Worm (Caenorhabditis elegans) whole organism, dauer: Measurements from ENCODE around the gene Y56A3A.28.

Experiments
- unc-62 ChIP-seq: sonication (generic microtip); optimal IDR thresholded peaks from 2 replicates; lab custom pipeline; 2017; ENCODE audit warnings: missing biosample characterization, missing genetic modification reagents, missing genetic modification characterization

Y56A3A.28 gene

DNA sequence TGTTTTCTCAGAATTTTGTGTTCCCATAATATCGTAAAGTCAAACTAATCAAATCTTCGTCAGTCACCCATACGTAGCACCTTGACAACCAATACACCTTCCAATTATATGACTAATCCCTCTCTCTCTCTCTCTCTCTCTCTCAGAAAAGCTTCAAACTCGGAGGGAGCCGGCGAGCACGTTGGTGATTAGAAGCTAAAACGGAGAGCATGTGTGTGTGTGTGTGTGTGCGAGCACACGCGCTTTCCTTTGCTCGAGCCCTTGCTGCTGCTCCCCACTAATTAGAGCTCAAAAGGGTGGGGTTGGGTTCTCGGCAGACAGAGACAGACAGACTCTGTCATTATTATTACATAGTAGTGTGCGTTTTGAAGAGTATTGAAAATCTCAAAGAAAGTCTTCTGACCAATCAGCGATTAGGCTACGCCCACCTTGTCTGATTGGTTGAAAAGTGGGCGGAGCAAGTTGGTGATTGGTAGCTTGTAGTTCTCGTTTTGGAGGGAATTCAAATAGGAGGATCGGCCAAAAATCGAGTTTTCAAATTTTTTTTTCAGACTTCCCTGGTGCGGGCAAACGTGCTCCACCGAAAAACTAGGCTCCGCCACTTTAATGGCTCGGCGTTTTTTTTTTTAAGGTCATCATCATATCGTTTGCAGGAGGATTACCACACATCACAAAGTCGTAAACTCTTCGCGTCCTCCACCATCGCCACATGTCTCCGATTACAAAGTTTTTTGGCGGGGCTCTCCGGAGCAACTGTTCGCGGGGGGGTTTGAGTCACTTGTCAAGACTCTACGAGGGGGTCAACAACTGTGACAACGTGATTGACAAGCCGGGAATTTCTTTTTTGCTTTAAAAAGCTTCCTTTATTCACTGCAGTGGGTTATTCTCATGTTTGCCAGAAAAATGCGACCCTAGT is 35.9 kb downstream of the Y56A3A.28 start:
- TF ChIP-seq unc-62, result no peak

DNA sequence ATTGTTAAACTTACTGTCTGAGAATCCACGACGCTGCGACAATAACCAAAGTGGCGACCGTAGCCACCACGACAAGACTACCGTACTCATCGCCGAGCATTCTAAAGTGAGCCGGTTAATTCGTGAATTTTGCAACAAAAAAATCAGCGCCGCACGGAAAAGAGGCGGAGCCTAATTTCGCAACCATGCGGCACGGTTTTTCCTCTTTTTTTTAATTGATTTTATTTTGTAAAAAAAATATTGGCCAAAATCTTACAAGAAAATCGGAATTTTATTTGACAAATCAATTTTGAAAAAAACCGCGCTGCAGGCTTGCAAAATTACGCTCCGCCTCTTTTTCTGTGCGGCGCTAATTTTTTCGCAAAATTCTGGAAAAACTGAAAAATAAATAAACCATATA is 37.6 kb downstream of the Y56A3A.28 start, which contains the start of gene dolk-1:
TSS of gene dolk-1 (minus strand) at position 101 of the 400 bp plus-strand sequence.
- TF ChIP-seq unc-62, result no peak

DNA sequence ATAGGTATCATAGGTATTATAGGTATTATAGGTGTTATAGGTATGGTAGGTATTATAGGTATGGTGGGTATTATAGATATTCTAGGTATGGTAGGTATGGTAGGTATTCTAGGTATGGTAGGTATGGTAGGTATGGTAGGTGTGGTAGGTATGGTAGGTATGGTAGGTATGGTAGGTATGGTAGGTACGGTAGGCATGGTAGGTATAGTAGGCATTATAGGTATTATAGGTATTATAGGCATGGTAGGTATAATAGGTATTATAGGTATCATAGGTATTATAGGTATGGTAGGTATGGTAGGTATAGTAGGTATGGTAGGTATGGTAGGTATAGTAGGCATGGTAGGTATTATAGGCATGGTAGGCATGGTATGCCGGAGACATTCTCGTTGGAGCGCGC is 39.2 kb downstream of the Y56A3A.28 start:
- TF ChIP-seq unc-62, result no peak

DNA sequence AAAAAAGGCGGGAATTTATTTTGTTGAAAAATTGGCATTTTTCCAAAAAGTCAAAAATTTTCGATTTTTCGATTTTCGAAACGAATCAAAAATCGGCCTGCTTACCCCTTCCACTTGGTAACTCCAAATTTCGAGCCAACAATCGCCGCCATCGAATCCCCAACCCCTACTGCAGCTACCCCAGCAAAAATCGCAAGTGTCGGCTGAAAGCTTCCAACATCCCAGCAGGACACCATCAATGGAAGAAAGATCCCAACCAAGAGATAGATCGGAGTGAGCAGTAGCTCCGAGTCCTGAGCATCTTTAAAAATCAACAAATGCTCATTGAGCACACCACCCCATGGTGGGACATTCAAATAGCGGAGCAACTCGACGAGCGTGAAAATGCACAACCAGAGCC is 40.3 kb downstream of the Y56A3A.28 start:
- TF ChIP-seq unc-62, result no peak

DNA sequence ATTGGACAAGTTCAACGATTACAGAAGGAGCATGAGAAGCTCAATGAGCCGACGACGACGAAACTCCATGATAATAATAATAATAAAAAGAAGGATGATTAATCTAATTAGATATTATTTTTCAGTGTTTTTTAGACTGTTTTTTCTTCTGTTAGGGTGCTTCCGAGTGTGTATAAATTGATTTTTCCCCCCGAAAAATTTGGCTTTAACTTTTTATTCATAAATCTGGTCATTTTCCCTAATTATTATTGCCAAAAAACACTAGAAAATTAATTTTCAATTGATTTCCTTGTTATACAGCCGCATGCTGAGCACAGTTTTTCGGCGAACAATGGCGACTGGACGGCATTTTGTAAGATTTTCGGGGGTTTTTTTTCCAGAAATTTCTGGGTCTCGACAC is 47.6 kb downstream of the Y56A3A.28 start, which contains the start of gene nft-1:
TSS of gene nft-1 (plus strand) at position 301 of the 400 bp plus-strand sequence.
- TF ChIP-seq unc-62, result no peak

DNA sequence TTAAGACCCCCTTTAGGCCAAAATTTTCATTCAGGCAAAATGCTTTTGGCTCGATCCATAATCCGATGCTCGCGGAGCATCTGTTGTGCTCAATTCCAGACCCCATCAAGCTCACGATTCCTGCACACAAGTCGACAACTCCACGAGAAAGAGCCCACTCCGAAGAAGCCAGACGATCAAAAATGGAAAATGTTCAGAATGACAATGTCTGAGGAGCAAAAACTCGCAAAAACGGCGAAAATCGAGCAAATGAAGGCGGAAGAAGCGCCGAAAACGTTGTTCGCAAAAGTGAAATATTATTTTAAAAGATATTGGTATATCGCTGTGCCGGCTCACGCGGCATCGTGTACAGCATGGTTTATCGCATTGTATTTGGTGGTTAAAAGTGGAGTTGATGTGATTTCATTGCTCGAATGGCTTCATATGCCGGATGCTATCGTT is 49.5 kb downstream of the Y56A3A.28 start, which contains the start of gene Y56A3A.22:
TSS of gene Y56A3A.22 (plus strand) at position 35 of the 441 bp plus-strand sequence.
- no peak for TF ChIP-seq unc-62

DNA sequence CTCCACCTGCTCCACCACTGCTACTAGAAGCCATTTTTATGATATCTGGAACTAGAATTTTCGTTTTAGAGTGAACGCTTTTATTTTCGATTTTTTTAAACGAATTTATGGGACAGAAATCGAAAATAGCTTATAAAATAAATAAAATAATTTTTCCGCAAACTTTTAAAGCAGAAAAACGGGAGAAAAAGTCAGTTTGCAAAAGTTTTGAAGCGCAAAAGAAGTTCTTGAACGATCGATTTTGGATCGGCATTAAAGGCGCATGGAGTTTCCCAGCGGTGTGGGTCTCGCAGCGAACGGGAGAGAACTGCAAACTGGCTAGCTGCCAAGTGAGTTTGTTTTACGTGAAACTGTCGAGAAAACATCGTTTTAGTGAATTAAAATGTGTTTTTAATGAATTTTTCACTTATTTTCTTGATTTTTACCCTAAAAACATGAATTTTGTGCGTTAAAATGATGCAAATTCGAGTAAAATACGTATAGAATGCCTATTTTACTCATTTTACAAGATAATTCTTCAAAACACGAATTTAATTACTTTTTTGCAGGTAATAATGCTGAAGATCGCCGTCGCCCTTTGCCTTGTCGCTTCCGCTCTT is 50.9 kb downstream of the Y56A3A.28 start, which contains the start of the genes ccf-1 and trap-4:
TSS of gene ccf-1 (minus strand) at position 51 of the 599 bp plus-strand sequence.
TSS of gene trap-4 (plus strand) at position 549 of the 599 bp plus-strand sequence.
- no peak for TF ChIP-seq unc-62

DNA sequence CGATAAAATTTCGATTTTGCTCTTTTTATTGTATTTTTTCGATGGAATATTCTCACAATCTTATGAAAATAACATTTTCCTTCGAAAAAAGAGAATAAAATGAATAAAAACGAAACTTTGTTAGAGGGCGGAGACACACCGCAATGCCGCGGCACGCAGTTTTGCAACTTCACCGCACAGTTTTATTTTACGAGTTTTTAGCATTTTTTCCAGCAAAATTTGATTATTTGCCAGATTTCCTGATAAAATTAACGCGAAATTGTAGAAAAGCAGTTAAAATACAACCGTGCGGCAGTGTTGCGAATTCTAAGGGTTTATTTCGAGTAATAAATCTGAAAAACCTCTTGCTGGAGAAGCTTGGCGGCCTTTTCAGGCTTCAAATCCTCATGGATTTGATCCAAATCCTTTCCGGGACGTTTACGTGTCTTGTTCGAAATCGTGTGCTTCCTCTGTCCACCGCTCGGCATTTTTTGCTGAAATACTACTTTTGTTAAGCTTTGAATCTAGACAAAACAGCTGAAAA is 52.9 kb downstream of the Y56A3A.28 start, which contains the start of gene znf-593:
TSS of gene znf-593 (minus strand) at position 473 of the 523 bp plus-strand sequence.
- TF ChIP-seq unc-62, result no peak

DNA sequence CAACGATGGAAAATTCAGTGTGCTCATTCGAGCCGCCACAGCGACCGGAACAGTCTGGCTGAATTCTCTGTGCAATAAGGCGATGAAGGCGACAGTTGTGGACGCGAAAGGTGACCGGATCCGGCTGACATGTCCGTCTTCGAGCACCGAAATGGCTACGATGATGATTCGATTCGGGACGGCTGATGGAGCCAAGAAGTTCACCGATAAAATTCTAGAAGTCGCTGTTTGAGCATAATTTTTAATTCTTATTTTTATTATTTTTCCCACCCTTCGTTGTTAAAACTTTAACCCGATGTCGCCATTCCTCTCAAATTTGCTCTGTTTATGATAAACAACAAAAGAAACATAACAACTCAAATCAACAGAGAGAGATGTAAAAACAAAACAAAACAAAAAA is 53.6 kb downstream of the Y56A3A.28 start:
- TF ChIP-seq unc-62, result no peak

DNA sequence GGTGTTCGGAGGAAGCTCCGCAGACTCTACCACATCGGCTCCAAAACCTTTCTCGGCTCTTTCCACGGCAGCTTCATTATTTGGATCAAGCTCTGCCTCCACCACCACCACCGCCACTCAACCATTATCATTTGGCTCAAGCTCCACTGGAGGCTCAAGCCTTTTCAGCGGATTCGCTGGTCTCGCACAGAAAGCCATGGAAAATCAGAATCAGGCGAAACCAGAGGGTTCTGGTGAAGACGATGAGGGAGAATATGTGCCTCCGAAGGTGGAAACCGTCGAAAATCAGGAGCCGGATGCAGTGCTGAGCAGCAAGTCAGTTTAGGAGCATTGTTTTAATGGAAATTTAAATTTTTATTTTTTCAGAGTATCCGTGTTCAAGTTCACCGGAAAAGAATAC is 54.1 kb downstream of the Y56A3A.28 start:
- no peak for TF ChIP-seq unc-62

DNA sequence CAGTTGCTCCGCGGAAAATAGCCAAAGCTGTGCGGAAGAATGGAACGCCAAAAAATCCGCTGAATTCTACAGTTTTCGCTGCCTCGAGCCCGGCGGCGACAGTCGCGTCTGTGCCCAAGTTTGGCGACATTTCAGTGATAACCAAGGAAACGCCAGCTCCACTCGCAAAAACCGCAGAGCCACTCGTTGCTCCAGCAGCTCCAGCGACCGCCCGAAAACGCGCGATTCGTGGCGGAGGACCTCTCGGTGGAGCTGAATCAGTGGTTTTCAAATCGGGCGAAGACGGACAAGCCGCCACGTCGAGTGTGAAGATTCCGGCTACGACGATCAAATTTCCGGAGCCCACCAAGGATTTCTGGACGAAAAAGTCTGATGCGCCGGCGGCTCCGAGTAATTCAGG is 54.9 kb downstream of the Y56A3A.28 start:
- TF ChIP-seq unc-62, result no peak

DNA sequence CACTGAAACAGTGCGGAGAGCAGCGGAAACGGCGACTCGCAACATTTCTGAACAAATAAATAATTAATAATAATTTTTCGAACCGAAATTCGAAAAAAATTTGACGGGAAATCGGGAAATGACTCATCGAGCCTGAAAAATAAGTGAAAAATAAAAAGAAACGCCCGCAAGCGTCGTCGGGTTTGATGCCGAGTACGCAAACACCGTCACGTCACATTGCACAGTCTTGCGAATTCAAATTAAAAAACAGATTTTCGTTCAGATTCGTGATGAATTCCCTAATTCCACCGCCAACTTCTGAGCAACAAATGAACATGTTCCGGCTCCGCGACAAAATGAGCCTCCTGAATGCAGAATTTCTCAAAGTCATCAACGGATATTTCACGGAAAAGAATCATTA is 55.5 kb downstream of the Y56A3A.28 start, which contains the start of the genes ndab-1 and npp-16:
TSS of gene ndab-1 (minus strand) at position 47 of the 400 bp plus-strand sequence.
TSS of gene npp-16 (plus strand) at position 263 of the 400 bp plus-strand sequence.
- TF ChIP-seq unc-62, result no peak

DNA sequence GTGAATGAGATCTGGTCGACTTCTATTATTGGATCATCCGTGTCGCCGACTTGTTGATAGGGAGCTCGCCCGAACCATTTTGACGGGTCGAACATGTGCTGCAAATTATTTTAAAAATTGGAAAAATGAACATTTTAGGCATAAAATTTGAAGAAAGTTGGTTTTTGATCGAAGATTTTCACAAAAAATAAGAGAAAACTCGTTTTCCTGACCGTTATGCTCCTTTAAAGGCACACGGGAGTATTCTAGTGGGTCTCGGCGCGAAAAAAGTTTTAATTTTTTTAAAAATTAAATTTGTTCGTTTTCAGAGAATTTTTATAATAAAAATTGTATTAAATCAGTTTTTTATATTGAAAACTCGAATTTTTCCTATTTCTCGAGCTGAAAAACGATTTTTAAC is 57.0 kb downstream of the Y56A3A.28 start, which contains the start of gene Y56A3A.16:
TSS of gene Y56A3A.16 (minus strand) at position 101 of the 400 bp plus-strand sequence.
- TF ChIP-seq unc-62, result no peak
